Worm (Caenorhabditis elegans) whole organism, L4 larva: ENCODE measurements around the gene riok-3.

Experiments
- D1046.2 ChIP-seq: fragments of 200-800 bp; sonication (Bioruptor generic); IDR thresholded peaks from 2 replicates; pipeline ENCODE4 v1.3.6; 2022; ENCODE audit warnings: missing genetic modification characterization, missing compliant biosample characterization
- F44E2.7 ChIP-seq: fragments of 200-800 bp; sonication (Bioruptor generic); IDR thresholded peaks from 2 replicates; pipeline ENCODE4 v2.1.2; 2022; ENCODE audit warnings: missing genetic modification characterization, missing compliant biosample characterization
- F49E8.2 ChIP-seq: sonication (generic microtip); optimal IDR thresholded peaks from 2 replicates; lab custom pipeline; 2016; ENCODE audit warnings: missing compliant biosample characterization, mild to moderate bottlenecking, missing genetic modification characterization, borderline replicate concordance
- T20F7.1 ChIP-seq: fragments of 200-800 bp; sonication (Bioruptor generic); optimal IDR thresholded peaks from 2 replicates; lab custom pipeline; 2018; ENCODE audit warnings: mild to moderate bottlenecking, missing genetic modification characterization, missing compliant biosample characterization
- Y48G9A.11 ChIP-seq: fragments of 200-800 bp; sonication (Bioruptor generic); IDR thresholded peaks from 2 replicates; pipeline ENCODE4 v1.3.6; 2022; ENCODE audit warnings: missing genetic modification reagents, missing genetic modification characterization, missing compliant biosample characterization
- Y5F2A.4 ChIP-seq: fragments of 200-800 bp; sonication (Bioruptor generic); optimal IDR thresholded peaks from 2 replicates; lab custom pipeline; 2018; ENCODE audit warnings: mild to moderate bottlenecking, missing genetic modification characterization, missing compliant biosample characterization
- aha-1 ChIP-seq: fragments of 150-350 bp; peaks from one replicate; lab custom pipeline; 2014; ENCODE audit warnings: missing biosample characterization, missing genetic modification characterization
- ama-1 ChIP-seq: fragments of 150-350 bp; optimal IDR thresholded peaks from 2 replicates; lab custom pipeline; 2014; ENCODE audit warnings: inconsistent platforms, mixed read lengths
- arid-1 ChIP-seq: fragments of 200-800 bp; sonication (Bioruptor generic); conservative IDR thresholded peaks from 2 replicates; pipeline ENCODE4 v1.3.6; 2022; ENCODE audit warnings: missing genetic modification reagents, missing genetic modification characterization, missing compliant biosample characterization
- cey-2 ChIP-seq: sonication (generic microtip); optimal IDR thresholded peaks from 3 replicates; lab custom pipeline; 2017; ENCODE audit warnings: missing genetic modification characterization, mild to moderate bottlenecking, missing compliant biosample characterization, antibody characterized with exemption, borderline replicate concordance; ENCODE audit not compliant: insufficient read depth
- daf-12 ChIP-seq: fragments of 150-350 bp; optimal IDR thresholded peaks from 2 replicates; lab custom pipeline; 2014; ENCODE audit warnings: missing biosample characterization, missing genetic modification reagents, missing genetic modification characterization
- daf-16 ChIP-seq, 3 experiments: sonication (generic microtip); optimal IDR thresholded peaks; 2 replicates each; lab custom pipeline; 2016 to 2017; ENCODE audit warnings: missing genetic modification characterization in 3 of 3, missing genetic modification reagents in 3 of 3, mild to moderate bottlenecking in 2 of 3, missing compliant biosample characterization in 2 of 3, missing biosample characterization in 1 of 3, moderate library complexity in 1 of 3
- daf-19 ChIP-seq: fragments of 200-800 bp; sonication (Bioruptor generic); conservative IDR thresholded peaks from 2 replicates; pipeline ENCODE4 v1.3.6; 2022; ENCODE audit warnings: missing genetic modification characterization, missing compliant biosample characterization
- daf-8 ChIP-seq: fragments of 200-800 bp; sonication (Bioruptor generic); IDR thresholded peaks from 2 replicates; pipeline ENCODE4 v1.3.6; 2022; ENCODE audit warnings: missing genetic modification characterization, missing compliant biosample characterization
- dmd-8 ChIP-seq: fragments of 200-800 bp; sonication (Bioruptor generic); IDR thresholded peaks from 2 replicates; pipeline ENCODE4 v1.3.6; 2022; ENCODE audit warnings: missing genetic modification characterization, missing compliant biosample characterization
- dpl-1 ChIP-seq: fragments of 150-350 bp; optimal IDR thresholded peaks from 2 replicates; lab custom pipeline; 2014; ENCODE audit warnings: missing biosample characterization, missing genetic modification reagents, missing genetic modification characterization
- duxl-1 ChIP-seq: sonication (generic microtip); optimal IDR thresholded peaks from 2 replicates; lab custom pipeline; 2016; ENCODE audit warnings: mild to moderate bottlenecking, missing genetic modification characterization, moderate library complexity, missing compliant biosample characterization; ENCODE audit not compliant: poor library complexity
- egl-43 ChIP-seq: fragments of 200-800 bp; sonication (Bioruptor generic); IDR thresholded peaks from 2 replicates; pipeline ENCODE4 v1.3.6; 2022; ENCODE audit warnings: missing genetic modification reagents, missing genetic modification characterization, missing compliant biosample characterization
- fos-1 ChIP-seq: fragments of 150-350 bp; optimal IDR thresholded peaks from 2 replicates; lab custom pipeline; 2014; ENCODE audit warnings: missing biosample characterization, missing genetic modification characterization
- hif-1 ChIP-seq, 2 experiments: sonication (generic microtip); optimal IDR thresholded peaks; 2 replicates each; lab custom pipeline; 2016 to 2017; ENCODE audit warnings: missing compliant biosample characterization in 2 of 2, missing genetic modification characterization in 2 of 2, missing genetic modification reagents in 2 of 2, missing genotype in 2 of 2, mild to moderate bottlenecking in 1 of 2
- hlh-11 ChIP-seq: fragments of 200-800 bp; sonication (Bioruptor generic); optimal IDR thresholded peaks from 2 replicates; lab custom pipeline; 2018; ENCODE audit warnings: mild to moderate bottlenecking, missing genetic modification characterization, missing compliant biosample characterization
- jun-1 ChIP-seq: fragments of 150-350 bp; optimal IDR thresholded peaks from 2 replicates; lab custom pipeline; 2014; ENCODE audit warnings: missing biosample characterization, missing genetic modification reagents, missing genetic modification characterization
- lin-1 ChIP-seq: fragments of 200-800 bp; sonication (Bioruptor generic); IDR thresholded peaks from 2 replicates; pipeline ENCODE4 v1.3.6; 2022; ENCODE audit warnings: missing genetic modification reagents, missing genetic modification characterization, missing compliant biosample characterization
- lin-38 ChIP-seq: fragments of 200-800 bp; sonication (Bioruptor generic); IDR thresholded peaks from 2 replicates; pipeline ENCODE4 v1.3.6; 2022; ENCODE audit warnings: missing genetic modification reagents, missing genetic modification characterization, missing compliant biosample characterization
- lir-3 ChIP-seq: sonication (generic microtip); optimal IDR thresholded peaks from 2 replicates; lab custom pipeline; 2016; ENCODE audit warnings: mild to moderate bottlenecking, missing genetic modification characterization, missing compliant biosample characterization
- lsy-2 ChIP-seq, 2 experiments: fragments of 150-350 bp in 1 of 2; sonication (generic microtip) in 1 of 2; optimal IDR thresholded peaks; 2 replicates each; lab custom pipeline; 2014 to 2017; ENCODE audit warnings: missing biosample characterization in 2 of 2, missing genetic modification characterization in 2 of 2
- madf-5 ChIP-seq, 2 experiments: fragments of 200-800 bp; sonication (Bioruptor generic); IDR thresholded peaks; 2 replicates each; pipeline ENCODE4 v1.3.6; 2022; ENCODE audit warnings: missing compliant biosample characterization in 2 of 2, missing genetic modification characterization in 2 of 2
- madf-9 ChIP-seq: fragments of 200-800 bp; sonication (Bioruptor generic); conservative IDR thresholded peaks from 2 replicates; pipeline ENCODE4 v1.3.6; 2022; ENCODE audit warnings: missing genetic modification reagents, missing genetic modification characterization, missing compliant biosample characterization
- mep-1 ChIP-seq: fragments of 150-350 bp; sonication (generic microtip); optimal IDR thresholded peaks from 3 replicates; lab custom pipeline; 2014; ENCODE audit warnings: missing biosample characterization, missing genetic modification characterization
- mes-2 ChIP-seq: sonication (generic microtip); optimal IDR thresholded peaks from 2 replicates; lab custom pipeline; 2016; ENCODE audit warnings: missing genotype, mild to moderate bottlenecking, missing genetic modification characterization, missing compliant biosample characterization; ENCODE audit not compliant: poor library complexity, severe bottlenecking
- nhr-10 ChIP-seq: fragments of 150-350 bp; optimal IDR thresholded peaks from 2 replicates; lab custom pipeline; 2014; ENCODE audit warnings: missing biosample characterization, missing genetic modification characterization
- nhr-102 ChIP-seq: sonication (generic microtip); optimal IDR thresholded peaks from 2 replicates; lab custom pipeline; 2016; ENCODE audit warnings: mild to moderate bottlenecking, missing genetic modification characterization, moderate library complexity, missing compliant biosample characterization
- nhr-111 ChIP-seq: fragments of 200-800 bp; sonication (Bioruptor generic); optimal IDR thresholded peaks from 2 replicates; lab custom pipeline; 2018; ENCODE audit warnings: mild to moderate bottlenecking, missing genetic modification characterization, missing compliant biosample characterization
- nhr-25 ChIP-seq: sonication (generic microtip); optimal IDR thresholded peaks from 2 replicates; lab custom pipeline; 2017; ENCODE audit warnings: missing genetic modification characterization, mild to moderate bottlenecking, missing compliant biosample characterization, antibody characterized with exemption, moderate library complexity, borderline replicate concordance; ENCODE audit not compliant: insufficient read depth
- pha-4 ChIP-seq, 2 experiments: fragments of 150-350 bp in 1 of 2; fragments of 200-800 bp in 1 of 2; sonication (Bioruptor generic) in 1 of 2; IDR thresholded peaks in 1 of 2; optimal IDR thresholded peaks in 1 of 2; 2 replicates each; pipeline versions ENCODE4 v1.3.6 to Lab custom; 2014 to 2022; ENCODE audit warnings: missing genetic modification characterization in 2 of 2, missing genetic modification reagents in 2 of 2, missing biosample characterization in 1 of 2, missing compliant biosample characterization in 1 of 2
- set-16 ChIP-seq: fragments of 200-800 bp; sonication (Bioruptor generic); IDR thresholded peaks from 2 replicates; pipeline ENCODE4 v1.3.6; 2022; ENCODE audit warnings: missing genetic modification reagents, missing genetic modification characterization, missing compliant biosample characterization
- skn-1 ChIP-seq: fragments of 150-350 bp; optimal IDR thresholded peaks from 2 replicates; lab custom pipeline; 2014; ENCODE audit warnings: missing biosample characterization, missing genetic modification characterization
- snpc-4 ChIP-seq: fragments of 150-350 bp; optimal IDR thresholded peaks from 2 replicates; lab custom pipeline; 2014; ENCODE audit warnings: missing biosample characterization, missing genetic modification characterization
- spr-1 ChIP-seq: sonication (generic microtip); optimal IDR thresholded peaks from 2 replicates; lab custom pipeline; 2016; ENCODE audit warnings: mild to moderate bottlenecking, missing genetic modification characterization, missing compliant biosample characterization
- tag-97 ChIP-seq: fragments of 200-800 bp; sonication (Bioruptor generic); IDR thresholded peaks from 2 replicates; pipeline ENCODE4 v1.3.6; 2022; ENCODE audit warnings: missing genetic modification characterization, missing compliant biosample characterization
- tra-1 ChIP-seq: fragments of 200-800 bp; sonication (Bioruptor generic); IDR thresholded peaks from 2 replicates; pipeline ENCODE4 v1.3.6; 2022; ENCODE audit warnings: missing genetic modification reagents, missing genetic modification characterization, missing compliant biosample characterization
- unc-130 ChIP-seq: sonication (generic microtip); optimal IDR thresholded peaks from 2 replicates; lab custom pipeline; 2016; ENCODE audit warnings: missing genetic modification reagents, missing genetic modification characterization, missing compliant biosample characterization
- unc-62 ChIP-seq, 3 experiments: fragments of 150-350 bp in 1 of 3; sonication (generic microtip); optimal IDR thresholded peaks in 2 of 3; peaks in 1 of 3; 1 replicate in 1 of 3; 2 replicates in 2 of 3; lab custom pipeline; 2014 to 2017; ENCODE audit warnings: missing biosample characterization in 3 of 3, missing genetic modification characterization in 3 of 3, missing genetic modification reagents in 3 of 3, missing genotype in 1 of 3
- zag-1 ChIP-seq: fragments of 150-350 bp; optimal IDR thresholded peaks from 2 replicates; lab custom pipeline; 2014; ENCODE audit warnings: missing biosample characterization, missing genetic modification characterization
- ztf-11 ChIP-seq: fragments of 150-350 bp; optimal IDR thresholded peaks from 2 replicates; lab custom pipeline; 2014; ENCODE audit warnings: missing biosample characterization, missing genetic modification characterization
- ztf-7 ChIP-seq: fragments of 150-350 bp; optimal IDR thresholded peaks from 2 replicates; lab custom pipeline; 2014; ENCODE audit warnings: missing biosample characterization, missing genetic modification characterization

Gene riok-3

DNA sequence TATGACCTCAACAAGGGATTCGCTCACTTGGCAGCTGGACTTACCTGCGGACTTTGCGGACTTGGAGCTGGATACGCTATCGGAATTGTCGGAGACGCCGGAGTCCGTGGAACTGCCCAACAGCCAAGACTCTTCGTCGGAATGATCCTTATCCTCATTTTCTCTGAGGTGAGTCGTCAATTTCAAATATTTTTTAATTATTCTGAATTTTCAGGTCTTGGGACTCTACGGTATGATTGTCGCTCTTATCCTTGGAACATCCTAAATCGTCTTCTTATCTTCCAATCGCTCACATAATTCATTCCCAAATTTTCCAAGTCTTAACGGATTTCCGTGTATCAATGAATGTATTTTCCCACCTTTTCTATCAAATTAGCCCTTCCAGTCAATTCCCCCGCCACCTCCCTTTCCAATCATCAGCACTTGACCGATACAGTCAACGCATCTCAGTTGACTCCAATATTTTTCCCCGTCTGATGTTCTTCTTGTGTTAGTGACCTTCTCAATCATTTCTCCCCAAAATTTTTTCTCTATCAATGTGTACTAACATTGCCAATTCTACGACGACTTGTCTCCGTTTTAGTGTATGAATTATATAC lies 22.2 kb downstream of the riok-3 start, which contains the start of gene R10E11.6:
Gene R10E11.6 (plus strand): TSS at position 524 of the 599 bp plus-strand sequence.
- TF ChIP-seq Y5F2A.4 (GFP tag; lab: Kevin White, UChicago) = peak; percentile 33
- TF ChIP-seq duxl-1 (tag; lab: Kevin White, UChicago) = no peak
- TF ChIP-seq D1046.2 = 0 out of 2 replicates have a peak, but pooled peaks have one; percentile 11
- no peak for TF ChIP-seq zag-1
- no peak for TF ChIP-seq dmd-8 (GFP tag; lab: Robert Waterston, UW)
- 0 out of 2 replicates have a peak, but pooled peaks have one; percentile 8 for TF ChIP-seq daf-8 (GFP tag; lab: Robert Waterston, UW)
- TF ChIP-seq fos-1 (tag; lab: Kevin White, UChicago) = no peak
- no peak for TF ChIP-seq dpl-1 (GFP tag; lab: Kevin White, UChicago)
- TF ChIP-seq daf-19 (GFP tag; lab: Robert Waterston, UW) = 0 out of 2 replicates have a peak, but pooled peaks have one; percentile 10
- TF ChIP-seq Y48G9A.11 (GFP tag; lab: Robert Waterston, UW) = no peak
- TF ChIP-seq T20F7.1 = no peak
- no peak for TF ChIP-seq ama-1 (lab: Kevin White, UChicago)
- TF ChIP-seq mes-2 = peak; percentile 22
- no peak for TF ChIP-seq nhr-25 (tag; lab: Kevin White, UChicago)
- TF ChIP-seq aha-1 (tag; lab: Kevin White, UChicago) = peak; percentile 92
- no peak for TF ChIP-seq ztf-11
- TF ChIP-seq cey-2 (tag; lab: Kevin White, UChicago) = no peak

DNA sequence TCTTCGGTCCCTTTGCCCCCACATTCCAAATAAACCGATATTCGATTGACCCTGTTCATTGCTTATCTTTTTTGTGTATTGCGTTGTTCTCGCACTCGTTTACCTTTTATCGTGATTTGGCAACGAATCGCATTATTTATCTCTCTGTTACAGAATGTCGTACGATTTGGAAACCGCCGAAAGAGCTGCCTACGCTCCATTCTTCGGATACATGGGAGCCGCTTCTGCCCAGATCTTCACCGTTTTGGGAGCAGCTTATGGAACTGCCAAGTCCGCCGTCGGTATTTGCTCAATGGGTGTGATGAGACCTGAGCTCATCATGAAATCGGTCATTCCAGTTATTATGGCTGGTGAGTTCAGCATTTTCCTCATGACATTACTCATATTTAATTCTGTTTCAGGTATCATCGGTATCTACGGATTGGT lies 22.8 kb downstream of the riok-3 start, which contains the start of gene vha-2:
Gene vha-2 (plus strand): TSS at position 154 of the 426 bp plus-strand sequence.
- peak in 1 of 2 experiments; percentile 91 for TF ChIP-seq unc-62 (GFP tag; optimal IDR thresholded peaks at IDR 0.05 in 1 of 2; lab: Kevin White, UChicago)
- TF ChIP-seq unc-62 (tag; optimal IDR thresholded peaks at IDR 0.05; lab: Kevin White, UChicago) = no peak
- no peak for TF ChIP-seq unc-130 (GFP tag; lab: Kevin White, UChicago)
- TF ChIP-seq mep-1 (tag; lab: Kevin White, UChicago) = peak; percentile 7
- peak; percentile 39 for TF ChIP-seq spr-1 (tag; lab: Kevin White, UChicago)
- TF ChIP-seq nhr-111 (GFP tag; lab: Kevin White, UChicago) = peak; percentile 42
- TF ChIP-seq snpc-4 (tag; lab: Kevin White, UChicago) = no peak
- TF ChIP-seq lir-3 (tag; lab: Kevin White, UChicago) = no peak
- no peak for TF ChIP-seq tag-97
- TF ChIP-seq ztf-7 (tag; lab: Kevin White, UChicago) = no peak
- TF ChIP-seq nhr-102 (tag; lab: Kevin White, UChicago) = peak; percentile 12
- no peak for TF ChIP-seq hif-1 (tag; optimal IDR thresholded peaks at IDR 0.05; lab: Kevin White, UChicago)
- 0 out of 4 replicates have a peak, but pooled peaks of 1 of the 2 experiments have one; percentile 34 for TF ChIP-seq madf-5 (GFP tag; IDR thresholded peaks at IDR 0.05; lab: Robert Waterston, UW)
- peak; percentile 49; the same call in 1 of the 2 replicates for TF ChIP-seq madf-9 (GFP tag; lab: Robert Waterston, UW)
- TF ChIP-seq F49E8.2 = peak; percentile 40
- TF ChIP-seq T20F7.1 = peak; percentile 61
- TF ChIP-seq skn-1 (tag; lab: Kevin White, UChicago) = no peak
- TF ChIP-seq lin-1 (GFP tag; lab: Robert Waterston, UW) = peak; percentile 61
- TF ChIP-seq F44E2.7 (GFP tag; lab: Robert Waterston, UW) = no peak
- no peak for TF ChIP-seq nhr-10
- TF ChIP-seq hlh-11 (tag; lab: Kevin White, UChicago) = peak; percentile 32
- TF ChIP-seq jun-1 = no peak
- no peak for TF ChIP-seq lsy-2 (tag; optimal IDR thresholded peaks at IDR 0.05; lab: Kevin White, UChicago)
- TF ChIP-seq mes-2 = peak; percentile 32
- TF ChIP-seq set-16 (GFP tag; lab: Robert Waterston, UW) = peak; percentile 23; the same call in 1 of the 2 replicates
- 0 out of 2 replicates have a peak, but pooled peaks have one; percentile 47 for TF ChIP-seq egl-43 (GFP tag; lab: Robert Waterston, UW)
- peak; percentile 38 for TF ChIP-seq pha-4 (GFP tag; IDR thresholded peaks at IDR 0.05; lab: Robert Waterston, UW)
- TF ChIP-seq pha-4 (tag; optimal IDR thresholded peaks at IDR 0.05; lab: Kevin White, UChicago) = no peak
- TF ChIP-seq lin-38 (GFP tag; lab: Robert Waterston, UW) = peak; percentile 77
- no peak for TF ChIP-seq daf-12 (tag; lab: Kevin White, UChicago)
- peak; percentile 26; the same call in 1 of the 2 replicates for TF ChIP-seq tra-1 (GFP tag; lab: Robert Waterston, UW)
- TF ChIP-seq arid-1 (GFP tag; lab: Robert Waterston, UW) = peak; percentile 49
- TF ChIP-seq daf-16 (GFP tag; optimal IDR thresholded peaks at IDR 0.05; lab: Kevin White, UChicago) = peak in 1 of 2 experiments; percentile 9
- TF ChIP-seq daf-16 (tag; optimal IDR thresholded peaks at IDR 0.05; lab: Kevin White, UChicago) = peak; percentile 31
- TF ChIP-seq ama-1 (lab: Kevin White, UChicago) = peak; percentile 90
